Fruit fly (Drosophila melanogaster): ENCODE results near the gene CG7878.

Gene CG7878

DNA sequence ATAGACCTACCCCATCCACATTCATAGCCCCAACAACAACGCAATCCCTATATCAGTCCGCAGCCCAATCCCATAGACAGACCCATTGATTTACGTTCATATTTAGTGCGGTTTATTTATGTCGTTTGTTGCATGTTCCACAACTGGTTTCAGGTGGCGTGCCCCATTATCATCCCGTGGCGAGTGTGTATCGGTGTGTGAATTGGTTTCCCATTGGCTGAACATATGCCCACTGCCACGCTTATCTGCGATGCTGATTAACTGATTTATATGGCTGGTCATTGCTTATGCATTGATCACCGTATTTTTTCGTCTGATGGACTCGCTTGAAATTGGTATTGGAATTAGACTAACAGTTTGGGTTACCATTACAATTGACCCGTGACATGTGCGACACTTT is 23.2 kb downstream of the CG7878 start:
- TF ChIP-seq CG11617 (GFP tag; optimal IDR thresholded peaks at IDR 0.05), result no peak

DNA sequence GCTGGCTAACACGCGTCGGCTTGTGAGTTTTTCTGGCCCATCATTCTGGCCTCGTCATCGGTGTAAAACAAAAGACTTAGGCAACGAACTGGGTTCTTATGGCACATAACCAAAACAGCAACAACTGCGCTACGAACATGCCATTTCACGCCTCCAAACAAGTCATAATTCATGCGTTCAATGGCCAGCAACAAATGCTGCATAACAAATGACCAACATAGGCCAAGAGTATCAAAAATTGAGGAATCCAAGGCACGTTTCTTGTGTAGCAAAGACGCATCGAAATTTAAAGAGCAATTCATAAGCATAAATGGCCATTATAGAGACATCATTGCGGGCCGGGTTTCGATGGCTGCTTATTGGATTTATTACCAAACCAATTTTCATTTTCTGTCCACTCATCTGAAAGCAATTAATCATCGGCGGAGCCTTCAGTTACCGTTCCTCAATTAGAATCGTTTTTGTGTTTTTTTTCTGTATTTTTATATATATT is 24.4 kb downstream of the CG7878 start:
- TF ChIP-seq kay (GFP tag; ENCODE audit: borderline replicate concordance) (no peak), ovo (GFP tag; optimal IDR thresholded peaks at IDR 0.05) (no peak)

DNA sequence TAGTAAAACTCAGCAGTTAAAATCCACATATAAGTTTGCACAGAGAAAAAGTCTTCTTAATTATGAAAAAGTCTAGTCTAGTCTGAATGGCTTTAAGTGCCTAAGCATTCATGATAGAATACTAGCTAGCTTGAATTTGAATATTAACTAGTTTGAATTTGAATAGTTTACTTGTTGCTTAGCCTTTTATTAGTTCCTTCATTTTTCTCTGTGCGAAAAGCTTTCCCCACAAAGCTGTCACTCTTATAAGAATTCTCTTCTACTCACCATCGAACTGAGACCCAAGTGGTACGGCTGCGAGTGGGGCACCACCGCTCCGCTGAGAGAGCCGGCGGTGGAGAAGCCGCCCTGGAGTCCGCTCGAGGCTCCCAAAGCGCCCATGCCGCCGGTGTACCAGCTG is 26.5 kb downstream of the CG7878 start:
- no peak for TF ChIP-seq CG5204 (GFP tag; optimal IDR thresholded peaks at IDR 0.05)
- no peak for TF ChIP-seq cnc (optimal IDR thresholded peaks at IDR 0.05)
- no peak for TF ChIP-seq toe (GFP tag; optimal IDR thresholded peaks at IDR 0.05)
- TF ChIP-seq CG11617 (GFP tag; optimal IDR thresholded peaks at IDR 0.05), result no peak
- TF ChIP-seq bab1 (GFP tag; optimal IDR thresholded peaks at IDR 0.05), result no peak
- TF ChIP-seq CG1620 (GFP tag; optimal IDR thresholded peaks at IDR 0.05), result no peak
- no peak for TF ChIP-seq CG33017 (tag; optimal IDR thresholded peaks at IDR 0.05)
- no peak for TF ChIP-seq ovo (GFP tag; optimal IDR thresholded peaks at IDR 0.05)
- TF ChIP-seq CG14711 (tag; optimal IDR thresholded peaks at IDR 0.05), result no peak
- TF ChIP-seq tj (GFP tag; optimal IDR thresholded peaks at IDR 0.05), result no peak
- TF ChIP-seq kay (GFP tag; ENCODE audit: borderline replicate concordance), result no peak
- TF ChIP-seq Crg-1 (GFP tag; optimal IDR thresholded peaks at IDR 0.05), result no peak
- no peak for TF ChIP-seq pad (GFP tag; optimal IDR thresholded peaks at IDR 0.05)

DNA sequence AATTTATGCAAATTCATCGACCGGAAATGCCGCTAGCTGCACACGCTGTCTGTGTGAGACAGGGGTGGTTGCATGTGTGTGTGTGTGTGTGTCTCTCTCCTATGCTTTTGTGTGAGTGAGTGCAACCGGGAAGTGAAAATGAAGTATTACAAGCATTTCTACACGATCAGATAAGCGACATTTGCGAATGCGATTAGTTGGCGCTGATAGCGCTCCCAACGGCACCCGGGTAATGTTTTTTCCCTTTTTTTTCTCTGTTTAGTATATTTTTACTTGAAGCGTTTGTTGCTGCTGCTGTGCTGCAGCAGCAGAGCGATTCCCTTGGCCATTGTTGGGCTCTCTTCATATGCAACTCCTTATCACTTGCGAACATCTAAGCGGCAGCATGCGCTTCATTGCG is 27.5 kb downstream of the CG7878 start:
- TF ChIP-seq CG5204 (GFP tag; optimal IDR thresholded peaks at IDR 0.05) (no peak), ovo (GFP tag; optimal IDR thresholded peaks at IDR 0.05) (no peak)

DNA sequence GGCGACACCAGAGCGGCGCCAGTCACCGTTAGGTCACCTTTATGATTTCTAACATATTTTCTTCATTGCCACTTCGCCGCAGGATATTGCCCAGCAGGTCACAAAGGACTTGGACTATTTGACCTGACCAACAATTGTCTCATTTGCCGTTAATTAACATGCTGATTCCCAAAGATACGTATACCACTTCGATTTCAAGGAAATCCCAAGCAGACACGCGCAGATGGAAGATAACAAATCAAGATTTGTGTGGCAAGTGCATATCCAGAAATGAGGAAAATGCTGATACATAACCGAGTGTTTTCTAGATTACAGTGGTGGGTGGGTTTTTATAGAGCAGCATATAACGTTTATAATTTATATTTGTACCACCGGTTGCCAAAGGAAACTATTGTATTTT is 28.6 kb downstream of the CG7878 start:
- TF ChIP-seq ovo (GFP tag; optimal IDR thresholded peaks at IDR 0.05) (no peak), pad (GFP tag; optimal IDR thresholded peaks at IDR 0.05) (no peak)

DNA sequence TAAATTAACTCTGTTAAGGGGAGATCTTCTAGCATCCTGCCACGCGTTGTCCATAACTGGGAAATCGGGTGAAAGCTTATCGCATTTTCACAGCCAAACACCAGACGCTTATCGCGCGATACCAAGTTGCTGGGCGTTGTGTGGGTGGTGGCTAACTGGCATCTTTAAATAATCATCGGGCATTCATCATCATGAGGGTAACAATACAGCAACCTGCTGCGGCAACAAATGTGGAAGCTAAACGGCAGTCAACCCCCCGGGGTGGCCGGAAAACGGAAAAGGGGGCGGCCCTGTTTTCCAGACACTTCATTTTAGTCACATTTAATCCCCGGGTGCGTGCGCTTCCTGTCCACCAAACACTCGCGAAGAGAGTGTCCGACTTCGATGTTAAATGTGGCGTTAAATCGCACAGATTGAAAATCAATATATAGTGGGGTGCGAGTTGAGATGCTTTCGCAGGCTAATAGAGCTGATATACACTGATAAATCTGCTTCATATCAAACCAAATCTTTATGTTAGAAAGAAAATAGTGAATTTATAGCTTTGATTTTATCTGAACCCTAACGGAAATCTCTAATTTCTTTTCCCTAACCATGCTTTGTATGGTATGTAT is 30.2 kb downstream of the CG7878 start:
- TF ChIP-seq toe (GFP tag; optimal IDR thresholded peaks at IDR 0.05) (no peak), Mnt (GFP tag; optimal IDR thresholded peaks at IDR 0.05) (no peak)

DNA sequence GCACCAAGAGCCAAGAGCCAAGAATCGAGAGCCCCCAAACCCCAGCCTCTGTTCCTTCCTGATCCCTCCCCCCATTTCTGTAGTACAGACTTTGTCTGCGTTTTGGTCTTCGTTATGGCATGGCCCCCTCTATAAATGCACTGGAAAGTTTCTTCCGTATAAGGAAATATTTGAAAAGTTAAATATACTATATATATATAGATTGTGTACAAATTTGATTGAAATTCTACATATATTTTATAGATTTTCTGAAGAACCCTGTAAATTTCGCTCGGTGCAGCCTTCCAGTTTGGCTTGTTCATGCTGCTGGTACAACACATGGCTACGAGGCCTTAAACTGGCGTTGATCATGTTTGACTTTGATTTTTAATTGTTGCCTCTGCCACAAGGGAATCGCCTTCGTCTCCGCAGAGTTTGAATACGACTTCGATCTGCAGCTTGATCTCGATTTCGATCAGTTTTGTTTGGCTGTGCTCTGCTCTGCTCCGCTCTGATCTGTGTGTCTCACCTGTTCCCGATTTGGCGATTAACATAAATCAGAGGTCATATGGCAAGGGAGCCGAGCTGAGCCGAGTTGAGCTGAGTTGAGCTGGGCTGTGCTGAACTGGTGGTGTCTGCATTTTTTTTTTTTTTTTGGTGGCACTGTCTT is 31.6 kb downstream of the CG7878 start:
- TF ChIP-seq cic (GFP tag; optimal IDR thresholded peaks at IDR 0.05) (no peak), CG12768 (GFP tag; optimal IDR thresholded peaks at IDR 0.05) (no peak), Crg-1 (GFP tag; optimal IDR thresholded peaks at IDR 0.05) (no peak), CG11617 (GFP tag; optimal IDR thresholded peaks at IDR 0.05) (no peak), kay (GFP tag; ENCODE audit: borderline replicate concordance) (no peak)

DNA sequence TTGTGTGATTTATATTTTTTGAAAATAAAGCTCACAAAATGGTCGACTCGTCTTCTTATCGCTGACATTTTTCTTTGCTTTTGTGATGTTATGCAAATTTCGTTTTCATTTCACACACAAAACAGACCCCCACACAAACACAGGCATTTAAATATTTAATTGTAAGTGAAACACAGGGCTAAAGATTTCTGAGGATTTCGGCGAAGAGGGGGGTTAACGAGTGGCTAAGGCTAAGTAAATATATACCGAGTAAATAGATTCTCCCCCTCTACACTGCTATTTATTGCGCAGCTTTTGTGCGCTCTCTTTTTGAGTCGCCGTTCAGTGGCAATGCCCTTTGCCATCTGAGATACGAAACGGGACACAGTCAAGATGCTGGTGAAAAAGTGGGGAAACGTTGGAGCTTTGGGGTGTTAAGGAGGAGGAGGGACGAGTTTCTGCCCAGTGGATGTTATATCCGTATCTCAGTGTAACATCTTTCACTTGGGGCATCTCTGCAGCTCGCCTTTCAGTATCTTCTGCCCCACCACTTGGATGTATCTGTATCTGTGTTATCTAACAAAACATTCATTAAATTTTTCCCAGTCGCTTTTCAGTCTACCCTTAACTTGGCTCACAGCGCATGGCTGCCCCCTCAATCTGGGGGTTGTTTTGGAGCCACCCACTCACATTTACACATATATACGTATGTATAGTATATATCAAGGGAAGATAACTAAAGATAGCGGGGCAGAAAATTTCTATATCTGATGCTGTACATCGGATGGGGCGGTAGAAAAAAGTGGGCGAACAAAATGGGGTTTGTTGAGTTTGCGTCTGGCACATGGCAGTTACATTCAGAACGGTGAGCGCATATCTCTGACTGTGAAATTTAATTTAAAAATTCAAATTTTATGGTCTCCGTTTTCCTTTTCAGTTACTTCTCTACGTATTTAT is 33.5 kb downstream of the CG7878 start:
- TF ChIP-seq CG7045 (GFP tag; optimal IDR thresholded peaks at IDR 0.05) (no peak), Clk (GFP tag; optimal IDR thresholded peaks at IDR 0.05) (no peak), cnc (optimal IDR thresholded peaks at IDR 0.05) (no peak), CG14711 (tag; optimal IDR thresholded peaks at IDR 0.05) (no peak), CG1620 (GFP tag; optimal IDR thresholded peaks at IDR 0.05) (no peak), Crg-1 (GFP tag; optimal IDR thresholded peaks at IDR 0.05) (no peak), pad (GFP tag; optimal IDR thresholded peaks at IDR 0.05) (no peak), bab1 (GFP tag; optimal IDR thresholded peaks at IDR 0.05) (no peak), CG33017 (tag; optimal IDR thresholded peaks at IDR 0.05) (no peak), CG12768 (GFP tag; optimal IDR thresholded peaks at IDR 0.05) (no peak), ovo (GFP tag; optimal IDR thresholded peaks at IDR 0.05) (no peak)

DNA sequence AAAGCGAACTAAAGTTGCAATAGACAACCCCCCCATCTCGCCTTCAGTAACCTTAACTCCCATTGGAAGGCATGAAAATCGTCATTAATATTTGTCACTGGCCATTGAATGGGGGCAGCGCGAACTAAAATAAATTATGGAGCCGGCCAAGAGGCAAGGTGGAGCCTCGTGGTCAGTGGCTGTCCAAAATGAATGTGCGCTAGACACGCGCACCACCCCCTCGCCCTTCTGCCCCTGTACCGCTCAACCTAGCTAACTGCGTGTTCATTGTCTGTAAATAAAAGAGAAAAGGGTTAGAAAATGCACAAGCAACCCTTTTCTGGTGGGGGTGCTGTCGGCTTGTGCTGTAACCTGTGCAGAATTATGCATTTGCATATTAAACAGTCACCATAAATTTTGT is 34.7 kb downstream of the CG7878 start:
- TF ChIP-seq tj (GFP tag; optimal IDR thresholded peaks at IDR 0.05), result no peak
- no peak for TF ChIP-seq cnc (optimal IDR thresholded peaks at IDR 0.05)
- TF ChIP-seq toe (GFP tag; optimal IDR thresholded peaks at IDR 0.05), result no peak
- no peak for TF ChIP-seq CG14711 (tag; optimal IDR thresholded peaks at IDR 0.05)
- TF ChIP-seq ovo (GFP tag; optimal IDR thresholded peaks at IDR 0.05), result no peak
- no peak for TF ChIP-seq CG12768 (GFP tag; optimal IDR thresholded peaks at IDR 0.05)
- TF ChIP-seq CG33017 (tag; optimal IDR thresholded peaks at IDR 0.05), result no peak
- no peak for TF ChIP-seq kay (GFP tag; ENCODE audit: borderline replicate concordance)
- TF ChIP-seq Hr96 (GFP tag; optimal IDR thresholded peaks at IDR 0.05), result no peak
- no peak for TF ChIP-seq bab1 (GFP tag; optimal IDR thresholded peaks at IDR 0.05)
- TF ChIP-seq Mnt (GFP tag; optimal IDR thresholded peaks at IDR 0.05), result no peak
- no peak for TF ChIP-seq pad (GFP tag; optimal IDR thresholded peaks at IDR 0.05)
- no peak for TF ChIP-seq CG11617 (GFP tag; optimal IDR thresholded peaks at IDR 0.05)
- TF ChIP-seq CG7045 (GFP tag; optimal IDR thresholded peaks at IDR 0.05), result no peak
